Worm (Caenorhabditis elegans): ENCODE measurements around the gene Y40H7A.11.

- TF ChIP-seq him-1 (tag; optimal IDR thresholded peaks at IDR 0.05) (no peak), W03F9.2 (tag; optimal IDR thresholded peaks at IDR 0.05) (no peak), dao-5 (tag; optimal IDR thresholded peaks at IDR 0.05) (no peak)
Measured at ce11 chrIV:15220253-15220652, at the start of gene Y40H7A.11.
